Worm (Caenorhabditis elegans) whole organism, late embryonic: Measurements from ENCODE around the gene F20D6.6.

ENCODE experiments used
- F13H6.1 ChIP-seq: sonication (generic microtip); optimal IDR thresholded peaks from 2 replicates; lab custom pipeline; 2016; ENCODE audit warnings: missing genetic modification characterization, missing compliant biosample characterization
- K09A11.1 ChIP-seq: sonication (generic microtip); optimal IDR thresholded peaks from 2 replicates; lab custom pipeline; 2017; ENCODE audit warnings: antibody characterized with exemption, mild to moderate bottlenecking, missing genetic modification characterization, missing compliant biosample characterization; ENCODE audit not compliant: insufficient read depth
- Y22D7AL.16 ChIP-seq: sonication (generic microtip); optimal IDR thresholded peaks from 2 replicates; lab custom pipeline; 2016; ENCODE audit warnings: missing genetic modification characterization, missing compliant biosample characterization
- ama-1 ChIP-seq: fragments of 150-350 bp; optimal IDR thresholded peaks from 2 replicates; lab custom pipeline; 2014
- ceh-14 ChIP-seq: sonication (generic microtip); optimal IDR thresholded peaks from 2 replicates; lab custom pipeline; 2016; ENCODE audit warnings: missing genotype, missing genetic modification characterization, missing compliant biosample characterization
- ceh-18 ChIP-seq: sonication (generic microtip); optimal IDR thresholded peaks from 2 replicates; lab custom pipeline; 2016; ENCODE audit warnings: missing genetic modification characterization, missing compliant biosample characterization
- ceh-19 ChIP-seq: fragments of 200-800 bp; sonication (Bioruptor generic); optimal IDR thresholded peaks from 2 replicates; lab custom pipeline; 2018; ENCODE audit warnings: mild to moderate bottlenecking, missing genetic modification characterization, missing compliant biosample characterization
- ceh-2 ChIP-seq: sonication (generic microtip); optimal IDR thresholded peaks from 2 replicates; lab custom pipeline; 2016; ENCODE audit warnings: missing genotype, missing genetic modification characterization, missing compliant biosample characterization
- ceh-22 ChIP-seq: sonication (generic microtip); optimal IDR thresholded peaks from 2 replicates; lab custom pipeline; 2017; ENCODE audit warnings: missing biosample characterization, missing genetic modification characterization
- ceh-24 ChIP-seq: sonication (generic microtip); optimal IDR thresholded peaks from 2 replicates; lab custom pipeline; 2016; ENCODE audit warnings: mild to moderate bottlenecking, missing genetic modification characterization, missing compliant biosample characterization
- ceh-30 ChIP-seq: fragments of 150-350 bp; optimal IDR thresholded peaks from 2 replicates; lab custom pipeline; 2014; ENCODE audit warnings: missing biosample characterization, missing genetic modification characterization
- ceh-34 ChIP-seq: sonication (generic microtip); optimal IDR thresholded peaks from 2 replicates; lab custom pipeline; 2016; ENCODE audit warnings: mild to moderate bottlenecking, missing genetic modification characterization, missing compliant biosample characterization
- ceh-45 ChIP-seq: fragments of 200-800 bp; sonication (Bioruptor generic); IDR thresholded peaks from 2 replicates; pipeline ENCODE4 v1.3.6; 2022; ENCODE audit warnings: missing genetic modification reagents, missing genetic modification characterization, missing compliant biosample characterization
- ceh-48 ChIP-seq: sonication (generic microtip); optimal IDR thresholded peaks from 2 replicates; lab custom pipeline; 2016; ENCODE audit warnings: missing genetic modification characterization, inconsistent platforms, missing compliant biosample characterization
- ceh-9 ChIP-seq: sonication (generic microtip); optimal IDR thresholded peaks from 2 replicates; lab custom pipeline; 2016; ENCODE audit warnings: mild to moderate bottlenecking, missing genetic modification characterization, inconsistent platforms, missing compliant biosample characterization
- che-1 ChIP-seq: sonication (generic microtip); optimal IDR thresholded peaks from 2 replicates; lab custom pipeline; 2016; ENCODE audit warnings: mild to moderate bottlenecking, missing genetic modification characterization, missing compliant biosample characterization
- dve-1 ChIP-seq: sonication (generic microtip); optimal IDR thresholded peaks from 2 replicates; lab custom pipeline; 2017; ENCODE audit warnings: antibody characterized with exemption, mild to moderate bottlenecking, missing genetic modification characterization, missing compliant biosample characterization
- elt-2 ChIP-seq: sonication (generic microtip); optimal IDR thresholded peaks from 2 replicates; lab custom pipeline; 2016; ENCODE audit warnings: missing genetic modification reagents, missing genetic modification characterization, missing compliant biosample characterization
- nfya-1 ChIP-seq: sonication (generic microtip); optimal IDR thresholded peaks from 2 replicates; lab custom pipeline; 2017; ENCODE audit warnings: missing genetic modification characterization, mild to moderate bottlenecking, missing compliant biosample characterization, antibody characterized with exemption, moderate library complexity
- npax-4 ChIP-seq: sonication (generic microtip); optimal IDR thresholded peaks from 2 replicates; lab custom pipeline; 2016; ENCODE audit warnings: missing genetic modification characterization, missing compliant biosample characterization
- pag-3 ChIP-seq: sonication (generic microtip); optimal IDR thresholded peaks from 2 replicates; lab custom pipeline; 2016; ENCODE audit warnings: missing compliant biosample characterization, missing genetic modification characterization, borderline replicate concordance
- pat-9 ChIP-seq: fragments of 200-800 bp; sonication (Bioruptor generic); optimal IDR thresholded peaks from 2 replicates; lab custom pipeline; 2018; ENCODE audit warnings: mild to moderate bottlenecking, missing genetic modification characterization, moderate library complexity, missing compliant biosample characterization
- pha-4 ChIP-seq: fragments of 150-350 bp; optimal IDR thresholded peaks from 2 replicates; lab custom pipeline; 2018; ENCODE audit warnings: missing biosample characterization, missing genetic modification reagents, missing genetic modification characterization
- ref-2 ChIP-seq: sonication (generic microtip); optimal IDR thresholded peaks from 2 replicates; lab custom pipeline; 2016; ENCODE audit warnings: missing genetic modification characterization, missing compliant biosample characterization
- rnt-1 ChIP-seq: sonication (generic microtip); optimal IDR thresholded peaks from 2 replicates; lab custom pipeline; 2016; ENCODE audit warnings: missing genetic modification characterization, missing compliant biosample characterization
- sdc-2 ChIP-seq: sonication (generic microtip); optimal IDR thresholded peaks from 2 replicates; lab custom pipeline; 2016; ENCODE audit warnings: missing genotype, missing genetic modification characterization, missing compliant biosample characterization
- sox-4 ChIP-seq: sonication (generic microtip); optimal IDR thresholded peaks from 2 replicates; lab custom pipeline; 2017; ENCODE audit warnings: mild to moderate bottlenecking, missing genetic modification characterization, inconsistent platforms, missing compliant biosample characterization
- tbx-2 ChIP-seq: sonication (generic microtip); optimal IDR thresholded peaks from 2 replicates; lab custom pipeline; 2016; ENCODE audit warnings: missing genetic modification characterization, missing compliant biosample characterization
- tbx-7 ChIP-seq: sonication (generic microtip); optimal IDR thresholded peaks from 2 replicates; lab custom pipeline; 2016; ENCODE audit warnings: missing genotype, missing genetic modification characterization, missing compliant biosample characterization
- unc-42 ChIP-seq: sonication (generic microtip); optimal IDR thresholded peaks from 2 replicates; lab custom pipeline; 2016; ENCODE audit warnings: missing genotype, missing genetic modification characterization, missing compliant biosample characterization
- zip-5 ChIP-seq: sonication (generic microtip); optimal IDR thresholded peaks from 2 replicates; lab custom pipeline; 2016; ENCODE audit warnings: missing genetic modification characterization, missing compliant biosample characterization

F20D6.6 gene

ce11 chrV:8144515-8144914 lies 15.2 kb upstream of the F20D6.6 start:
- TF ChIP-seq nfya-1 (tag; lab: Kevin White, UChicago) = no peak
- TF ChIP-seq ceh-22 = no peak
- no peak for TF ChIP-seq ama-1 (lab: Kevin White, UChicago)
- no peak for TF ChIP-seq K09A11.1 (tag; lab: Kevin White, UChicago)
- no peak for TF ChIP-seq ceh-2 (tag; lab: Kevin White, UChicago)
- TF ChIP-seq ceh-24 (tag; lab: Kevin White, UChicago) = no peak
- TF ChIP-seq dve-1 (tag; lab: Kevin White, UChicago) = no peak
- no peak for TF ChIP-seq ceh-9 (tag; lab: Kevin White, UChicago)
- no peak for TF ChIP-seq npax-4 (tag; lab: Kevin White, UChicago)
- TF ChIP-seq tbx-2 (tag; lab: Kevin White, UChicago) = no peak
- no peak for TF ChIP-seq rnt-1 (tag; lab: Kevin White, UChicago)
- no peak for TF ChIP-seq ceh-14 (tag; lab: Kevin White, UChicago)
- no peak for TF ChIP-seq pha-4
- TF ChIP-seq che-1 (tag; lab: Kevin White, UChicago) = no peak
- TF ChIP-seq ref-2 (tag; lab: Kevin White, UChicago) = no peak
- TF ChIP-seq Y22D7AL.16 (tag; lab: Kevin White, UChicago) = no peak
- no peak for TF ChIP-seq sdc-2 (tag; lab: Kevin White, UChicago)

ce11 chrV:8145329-8145728 lies 14.4 kb upstream of the F20D6.6 start, which contains the start of gene D1014.13:
D1014.13 (plus strand) TSS chrV:8145629.
- TF ChIP-seq ceh-18 (tag; lab: Kevin White, UChicago) (no peak), ceh-30 (tag; lab: Kevin White, UChicago) (no peak), ceh-24 (tag; lab: Kevin White, UChicago) (no peak)

- TF ChIP-seq tbx-2 (tag; lab: Kevin White, UChicago) (no peak), pat-9 (no peak), ceh-9 (tag; lab: Kevin White, UChicago) (no peak), sox-4 (tag; lab: Kevin White, UChicago) (no peak), ceh-48 (tag; lab: Kevin White, UChicago) (no peak), ceh-45 (no peak), ceh-24 (tag; lab: Kevin White, UChicago) (no peak)
These were observed 4.0 kb upstream of the F20D6.6 start for ce11 chrV:8155743-8156142.

DNA sequence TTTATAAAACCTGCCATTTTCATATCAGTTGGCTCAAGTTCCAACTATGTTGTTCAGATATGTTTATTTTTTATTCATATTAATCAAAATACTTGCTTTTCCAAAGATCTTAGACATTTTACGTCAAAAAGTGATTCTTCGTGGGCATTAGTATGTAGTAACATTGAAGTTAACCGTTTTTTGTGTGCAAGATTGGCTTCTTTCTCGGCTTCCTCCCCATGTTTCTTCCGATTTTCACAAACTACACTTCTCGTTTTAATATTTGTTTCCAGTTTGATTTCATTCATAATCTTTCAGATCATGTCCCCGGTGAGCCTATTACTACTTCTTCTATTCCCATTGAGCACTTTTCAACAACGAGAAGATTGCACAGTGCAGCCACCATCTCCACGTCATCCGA lies 2.3 kb upstream of the F20D6.6 start, which contains the start of gene sul-2:
TSS of gene sul-2 (plus strand) at position 301 of the 400 bp plus-strand sequence.
- TF ChIP-seq sdc-2 (tag; lab: Kevin White, UChicago) (no peak), ceh-24 (tag; lab: Kevin White, UChicago) (no peak), ceh-19 (GFP tag; lab: Kevin White, UChicago) (no peak), npax-4 (tag; lab: Kevin White, UChicago) (no peak)

ce11 chrV:8161699-8162098 lies 2.0 kb downstream of the F20D6.6 start, which contains the start of gene F20D6.5:
F20D6.5 (plus strand) TSS chrV:8161957.
- TF ChIP-seq pag-3 (tag; lab: Kevin White, UChicago) (no peak), elt-2 (peak; percentile 28)

ce11 chrV:8163199-8163598 lies 3.5 kb downstream of the F20D6.6 start:
- no peak for TF ChIP-seq ref-2 (tag; lab: Kevin White, UChicago)
- no peak for TF ChIP-seq ceh-9 (tag; lab: Kevin White, UChicago)
- TF ChIP-seq ceh-22 = no peak
- TF ChIP-seq ceh-48 (tag; lab: Kevin White, UChicago) = no peak
- TF ChIP-seq zip-5 = no peak
- TF ChIP-seq, all 69 proteins: peak for 0

ce11 chrV:8168219-8168962 lies 8.7 kb downstream of the F20D6.6 start, which contains the start of gene F20D6.8:
F20D6.8 (minus strand) TSS chrV:8168269.
- TF ChIP-seq tbx-7 (tag; lab: Kevin White, UChicago) (no peak), unc-42 (tag; lab: Kevin White, UChicago) (peak; percentile 31), ceh-34 (tag; lab: Kevin White, UChicago) (no peak), F13H6.1 (tag; lab: Kevin White, UChicago) (no peak)
